Worm (Caenorhabditis elegans) whole organism, L4 larva: ENCODE measurements around the gene nhr-31.

Experiments used
- D1046.2 ChIP-seq: fragments of 200-800 bp; sonication (Bioruptor generic); IDR thresholded peaks from 2 replicates; pipeline ENCODE4 v1.3.6; 2022; ENCODE audit warnings: missing genetic modification characterization, missing compliant biosample characterization
- F10B5.3 ChIP-seq: sonication (generic microtip); optimal IDR thresholded peaks from 2 replicates; lab custom pipeline; 2016; ENCODE audit warnings: mild to moderate bottlenecking, missing genetic modification characterization, missing compliant biosample characterization
- R02D3.7 ChIP-seq: fragments of 150-350 bp; sonication (generic microtip); optimal IDR thresholded peaks from 3 replicates; lab custom pipeline; 2014; ENCODE audit warnings: missing biosample characterization, missing genetic modification characterization
- T20F7.1 ChIP-seq: fragments of 200-800 bp; sonication (Bioruptor generic); optimal IDR thresholded peaks from 2 replicates; lab custom pipeline; 2018; ENCODE audit warnings: mild to moderate bottlenecking, missing genetic modification characterization, missing compliant biosample characterization
- T26A8.4 ChIP-seq: fragments of 200-800 bp; sonication (Bioruptor generic); IDR thresholded peaks from 2 replicates; pipeline ENCODE4 v1.3.6; 2022; ENCODE audit warnings: missing genetic modification characterization, missing compliant biosample characterization
- Y48G9A.11 ChIP-seq: fragments of 200-800 bp; sonication (Bioruptor generic); IDR thresholded peaks from 2 replicates; pipeline ENCODE4 v1.3.6; 2022; ENCODE audit warnings: missing genetic modification reagents, missing genetic modification characterization, missing compliant biosample characterization
- Y75B8A.6 ChIP-seq: fragments of 200-800 bp; sonication (Bioruptor generic); IDR thresholded peaks from 2 replicates; pipeline ENCODE4 v1.3.6; 2022; ENCODE audit warnings: missing genetic modification reagents, missing genetic modification characterization, missing compliant biosample characterization
- ZK337.2 ChIP-seq: fragments of 200-800 bp; sonication (Bioruptor generic); IDR thresholded peaks from 2 replicates; pipeline ENCODE4 v1.3.6; 2022; ENCODE audit warnings: missing genetic modification reagents, missing genetic modification characterization, missing compliant biosample characterization
- ZK546.5 ChIP-seq, 2 experiments: sonication (generic microtip); optimal IDR thresholded peaks; 2 replicates each; lab custom pipeline; 2017; ENCODE audit warnings: missing biosample characterization in 2 of 2, missing genetic modification characterization in 2 of 2
- aha-1 ChIP-seq: fragments of 150-350 bp; peaks from one replicate; lab custom pipeline; 2014; ENCODE audit warnings: missing biosample characterization, missing genetic modification characterization
- aly-2 ChIP-seq: sonication (generic microtip); optimal IDR thresholded peaks from 2 replicates; lab custom pipeline; 2018; ENCODE audit warnings: missing biosample characterization, missing genetic modification characterization
- ama-1 ChIP-seq: fragments of 150-350 bp; optimal IDR thresholded peaks from 2 replicates; lab custom pipeline; 2014; ENCODE audit warnings: inconsistent platforms, mixed read lengths
- ceh-20 ChIP-seq: fragments of 200-800 bp; sonication (Bioruptor generic); IDR thresholded peaks from 2 replicates; pipeline ENCODE4 v1.3.6; 2022; ENCODE audit warnings: missing genetic modification reagents, missing genetic modification characterization, missing compliant biosample characterization
- ceh-32 ChIP-seq: sonication (generic microtip); optimal IDR thresholded peaks from 2 replicates; lab custom pipeline; 2016; ENCODE audit warnings: mild to moderate bottlenecking, missing genetic modification characterization, missing compliant biosample characterization; ENCODE audit not compliant: poor library complexity
- ceh-44 ChIP-seq: fragments of 200-800 bp; sonication (Bioruptor generic); IDR thresholded peaks from 2 replicates; pipeline ENCODE4 v1.3.6; 2022; ENCODE audit warnings: missing genetic modification reagents, missing genetic modification characterization, missing compliant biosample characterization
- ceh-62 ChIP-seq: sonication (generic microtip); optimal IDR thresholded peaks from 2 replicates; lab custom pipeline; 2017; ENCODE audit warnings: missing biosample characterization, missing genetic modification characterization
- ces-1 ChIP-seq: fragments of 150-350 bp; sonication (generic microtip); optimal IDR thresholded peaks from 4 replicates; lab custom pipeline; 2014; ENCODE audit warnings: missing biosample characterization, missing genetic modification reagents, missing genetic modification characterization
- ctbp-1 ChIP-seq: fragments of 200-800 bp; sonication (Bioruptor generic); IDR thresholded peaks from 2 replicates; pipeline ENCODE4 v1.3.6; 2022; ENCODE audit warnings: missing genetic modification reagents, missing genetic modification characterization, missing compliant biosample characterization
- daf-16 ChIP-seq, 3 experiments: sonication (generic microtip); optimal IDR thresholded peaks; 2 replicates each; lab custom pipeline; 2016 to 2017; ENCODE audit warnings: missing genetic modification characterization in 3 of 3, missing genetic modification reagents in 3 of 3, mild to moderate bottlenecking in 2 of 3, missing compliant biosample characterization in 2 of 3, missing biosample characterization in 1 of 3, moderate library complexity in 1 of 3
- daf-8 ChIP-seq: fragments of 200-800 bp; sonication (Bioruptor generic); IDR thresholded peaks from 2 replicates; pipeline ENCODE4 v1.3.6; 2022; ENCODE audit warnings: missing genetic modification characterization, missing compliant biosample characterization
- dmd-8 ChIP-seq: fragments of 200-800 bp; sonication (Bioruptor generic); IDR thresholded peaks from 2 replicates; pipeline ENCODE4 v1.3.6; 2022; ENCODE audit warnings: missing genetic modification characterization, missing compliant biosample characterization
- egl-27 ChIP-seq: sonication (generic microtip); optimal IDR thresholded peaks from 3 replicates; lab custom pipeline; 2017; ENCODE audit warnings: missing biosample characterization, missing genetic modification reagents, missing genetic modification characterization
- fkh-10 ChIP-seq: fragments of 150-350 bp; optimal IDR thresholded peaks from 2 replicates; lab custom pipeline; 2014; ENCODE audit warnings: missing biosample characterization, missing genetic modification reagents, missing genetic modification characterization
- fos-1 ChIP-seq: fragments of 150-350 bp; optimal IDR thresholded peaks from 2 replicates; lab custom pipeline; 2014; ENCODE audit warnings: missing biosample characterization, missing genetic modification characterization
- gei-8 ChIP-seq: fragments of 200-800 bp; sonication (Bioruptor generic); optimal IDR thresholded peaks from 2 replicates; lab custom pipeline; 2018; ENCODE audit warnings: mild to moderate bottlenecking, missing genetic modification characterization, missing compliant biosample characterization
- lim-7 ChIP-seq: fragments of 200-800 bp; sonication (Bioruptor generic); IDR thresholded peaks from 2 replicates; pipeline ENCODE4 v1.3.6; 2022; ENCODE audit warnings: missing genetic modification characterization, missing compliant biosample characterization
- lin-13 ChIP-seq: fragments of 150-350 bp; optimal IDR thresholded peaks from 2 replicates; lab custom pipeline; 2014; ENCODE audit warnings: missing biosample characterization, missing genetic modification reagents, missing genetic modification characterization
- lin-15B ChIP-seq: fragments of 150-350 bp; sonication (generic microtip); optimal IDR thresholded peaks from 3 replicates; lab custom pipeline; 2014; ENCODE audit warnings: missing biosample characterization, missing genetic modification characterization
- lin-29 ChIP-seq: fragments of 200-800 bp; sonication (Bioruptor generic); IDR thresholded peaks from 2 replicates; pipeline ENCODE4 v1.3.6; 2022; ENCODE audit warnings: missing genetic modification reagents, missing genetic modification characterization, missing compliant biosample characterization
- lin-38 ChIP-seq: fragments of 200-800 bp; sonication (Bioruptor generic); IDR thresholded peaks from 2 replicates; pipeline ENCODE4 v1.3.6; 2022; ENCODE audit warnings: missing genetic modification reagents, missing genetic modification characterization, missing compliant biosample characterization
- lir-3 ChIP-seq: sonication (generic microtip); optimal IDR thresholded peaks from 2 replicates; lab custom pipeline; 2016; ENCODE audit warnings: mild to moderate bottlenecking, missing genetic modification characterization, missing compliant biosample characterization
- madf-5 ChIP-seq, 2 experiments: fragments of 200-800 bp; sonication (Bioruptor generic); IDR thresholded peaks; 2 replicates each; pipeline ENCODE4 v1.3.6; 2022; ENCODE audit warnings: missing compliant biosample characterization in 2 of 2, missing genetic modification characterization in 2 of 2
- madf-9 ChIP-seq: fragments of 200-800 bp; sonication (Bioruptor generic); conservative IDR thresholded peaks from 2 replicates; pipeline ENCODE4 v1.3.6; 2022; ENCODE audit warnings: missing genetic modification reagents, missing genetic modification characterization, missing compliant biosample characterization
- mep-1 ChIP-seq: fragments of 150-350 bp; sonication (generic microtip); optimal IDR thresholded peaks from 3 replicates; lab custom pipeline; 2014; ENCODE audit warnings: missing biosample characterization, missing genetic modification characterization
- mxl-3 ChIP-seq: fragments of 200-800 bp; sonication (Bioruptor generic); optimal IDR thresholded peaks from 2 replicates; lab custom pipeline; 2018; ENCODE audit warnings: mild to moderate bottlenecking, missing genetic modification characterization, missing compliant biosample characterization
- nhr-10 ChIP-seq: fragments of 150-350 bp; optimal IDR thresholded peaks from 2 replicates; lab custom pipeline; 2014; ENCODE audit warnings: missing biosample characterization, missing genetic modification characterization
- nhr-111 ChIP-seq: fragments of 200-800 bp; sonication (Bioruptor generic); optimal IDR thresholded peaks from 2 replicates; lab custom pipeline; 2018; ENCODE audit warnings: mild to moderate bottlenecking, missing genetic modification characterization, missing compliant biosample characterization
- nhr-237 ChIP-seq: sonication (generic microtip); optimal IDR thresholded peaks from 2 replicates; lab custom pipeline; 2017; ENCODE audit warnings: missing biosample characterization, missing genetic modification characterization
- nhr-25 ChIP-seq: sonication (generic microtip); optimal IDR thresholded peaks from 2 replicates; lab custom pipeline; 2017; ENCODE audit warnings: missing genetic modification characterization, mild to moderate bottlenecking, missing compliant biosample characterization, antibody characterized with exemption, moderate library complexity, borderline replicate concordance; ENCODE audit not compliant: insufficient read depth
- nhr-42 ChIP-seq: fragments of 200-800 bp; sonication (Bioruptor generic); IDR thresholded peaks from 2 replicates; pipeline ENCODE4 v1.3.6; 2022; ENCODE audit warnings: missing genetic modification characterization, missing compliant biosample characterization
- nhr-48 ChIP-seq: sonication (generic microtip); optimal IDR thresholded peaks from 2 replicates; lab custom pipeline; 2016; ENCODE audit warnings: mild to moderate bottlenecking, missing genetic modification characterization, missing compliant biosample characterization
- nhr-77 ChIP-seq: fragments of 150-350 bp; optimal IDR thresholded peaks from 2 replicates; lab custom pipeline; 2014; ENCODE audit warnings: missing biosample characterization, missing genetic modification characterization
- pha-4 ChIP-seq, 2 experiments: fragments of 150-350 bp in 1 of 2; fragments of 200-800 bp in 1 of 2; sonication (Bioruptor generic) in 1 of 2; IDR thresholded peaks in 1 of 2; optimal IDR thresholded peaks in 1 of 2; 2 replicates each; pipeline versions ENCODE4 v1.3.6 to Lab custom; 2014 to 2022; ENCODE audit warnings: missing genetic modification characterization in 2 of 2, missing genetic modification reagents in 2 of 2, missing biosample characterization in 1 of 2, missing compliant biosample characterization in 1 of 2
- rbr-2 ChIP-seq: sonication (generic microtip); optimal IDR thresholded peaks from 2 replicates; lab custom pipeline; 2016; ENCODE audit warnings: missing genotype, missing genetic modification characterization, missing compliant biosample characterization
- saeg-2 ChIP-seq: fragments of 200-800 bp; sonication (Bioruptor generic); IDR thresholded peaks from 2 replicates; pipeline ENCODE4 v1.3.6; 2022; ENCODE audit warnings: missing genetic modification reagents, missing genetic modification characterization, missing compliant biosample characterization
- spr-1 ChIP-seq: sonication (generic microtip); optimal IDR thresholded peaks from 2 replicates; lab custom pipeline; 2016; ENCODE audit warnings: mild to moderate bottlenecking, missing genetic modification characterization, missing compliant biosample characterization
- tag-97 ChIP-seq: fragments of 200-800 bp; sonication (Bioruptor generic); IDR thresholded peaks from 2 replicates; pipeline ENCODE4 v1.3.6; 2022; ENCODE audit warnings: missing genetic modification characterization, missing compliant biosample characterization
- unc-130 ChIP-seq: sonication (generic microtip); optimal IDR thresholded peaks from 2 replicates; lab custom pipeline; 2016; ENCODE audit warnings: missing genetic modification reagents, missing genetic modification characterization, missing compliant biosample characterization
- unc-62 ChIP-seq, 3 experiments: fragments of 150-350 bp in 1 of 3; sonication (generic microtip); optimal IDR thresholded peaks in 2 of 3; peaks in 1 of 3; 1 replicate in 1 of 3; 2 replicates in 2 of 3; lab custom pipeline; 2014 to 2017; ENCODE audit warnings: missing biosample characterization in 3 of 3, missing genetic modification characterization in 3 of 3, missing genetic modification reagents in 3 of 3, missing genotype in 1 of 3
- ztf-11 ChIP-seq: fragments of 150-350 bp; optimal IDR thresholded peaks from 2 replicates; lab custom pipeline; 2014; ENCODE audit warnings: missing biosample characterization, missing genetic modification characterization
- ztf-7 ChIP-seq: fragments of 150-350 bp; optimal IDR thresholded peaks from 2 replicates; lab custom pipeline; 2014; ENCODE audit warnings: missing biosample characterization, missing genetic modification characterization

nhr-31 gene

ce11 chrIV:7982024-7982576 is 47.2 kb downstream of the nhr-31 start, which contains the start of gene arf-5 (continued):
- TF ChIP-seq unc-130 (GFP tag; lab: Kevin White, UChicago), result no peak
- no peak for TF ChIP-seq fkh-10
- no peak for TF ChIP-seq ceh-20 (GFP tag; lab: Robert Waterston, UW)
- no peak for TF ChIP-seq F10B5.3
- peak; percentile 53 for TF ChIP-seq mep-1 (tag; lab: Kevin White, UChicago)
- no peak for TF ChIP-seq nhr-10 (tag; lab: Kevin White, UChicago)
- no peak for TF ChIP-seq pha-4 (GFP tag; IDR thresholded peaks at IDR 0.05; lab: Robert Waterston, UW)
- no peak for TF ChIP-seq pha-4 (tag; optimal IDR thresholded peaks at IDR 0.05; lab: Kevin White, UChicago)
- TF ChIP-seq spr-1 (tag; lab: Kevin White, UChicago), result no peak
- no peak for TF ChIP-seq ctbp-1 (GFP tag; lab: Robert Waterston, UW)
- TF ChIP-seq ZK337.2 (GFP tag; lab: Robert Waterston, UW), result no peak
- TF ChIP-seq lin-15B (tag; lab: Kevin White, UChicago), result no peak
- peak; percentile 85 for TF ChIP-seq mxl-3
- no peak for TF ChIP-seq nhr-77
- no peak for TF ChIP-seq tag-97 (GFP tag; lab: Robert Waterston, UW)
- no peak for TF ChIP-seq ama-1
- no peak for TF ChIP-seq nhr-25 (tag; lab: Kevin White, UChicago)
- TF ChIP-seq madf-9, result no peak
- TF ChIP-seq egl-27 (tag; lab: Kevin White, UChicago), result no peak
- peak; percentile 33 for TF ChIP-seq rbr-2 (tag; lab: Kevin White, UChicago)
- TF ChIP-seq lir-3, result no peak
- no peak for TF ChIP-seq ceh-44 (GFP tag; lab: Robert Waterston, UW)
- no peak for TF ChIP-seq R02D3.7 (tag; lab: Kevin White, UChicago)
- peak; percentile 33 for TF ChIP-seq T20F7.1 (GFP tag; lab: Kevin White, UChicago)
- no peak for TF ChIP-seq daf-8 (GFP tag; lab: Robert Waterston, UW)
- no peak for TF ChIP-seq nhr-237 (tag; lab: Kevin White, UChicago)
- TF ChIP-seq nhr-48 (tag; lab: Kevin White, UChicago), result no peak
- TF ChIP-seq ztf-11 (tag; lab: Kevin White, UChicago), result no peak
- no peak for TF ChIP-seq gei-8
- TF ChIP-seq D1046.2 (GFP tag; lab: Robert Waterston, UW), result no peak
- no peak for TF ChIP-seq dmd-8 (GFP tag; lab: Robert Waterston, UW)
- TF ChIP-seq T26A8.4 (GFP tag; lab: Robert Waterston, UW), result no peak
- TF ChIP-seq ztf-7 (tag; lab: Kevin White, UChicago), result no peak
- TF ChIP-seq lin-13 (GFP tag; lab: Kevin White, UChicago), result no peak
- TF ChIP-seq unc-62 (GFP tag; optimal IDR thresholded peaks at IDR 0.05 in 1 of 2; lab: Kevin White, UChicago), result no peak
- no peak for TF ChIP-seq unc-62 (tag; optimal IDR thresholded peaks at IDR 0.05; lab: Kevin White, UChicago)
- TF ChIP-seq ZK546.5 (tag; optimal IDR thresholded peaks at IDR 0.05; lab: Kevin White, UChicago), result no peak
- TF ChIP-seq nhr-111 (GFP tag; lab: Kevin White, UChicago), result no peak
- TF ChIP-seq nhr-42, result no peak
- no peak for TF ChIP-seq ceh-32
- no peak for TF ChIP-seq saeg-2 (GFP tag; lab: Robert Waterston, UW)
- TF ChIP-seq lim-7, result no peak
- TF ChIP-seq madf-5 (GFP tag; IDR thresholded peaks at IDR 0.05; lab: Robert Waterston, UW), result no peak
- no peak for TF ChIP-seq ceh-62 (tag; lab: Kevin White, UChicago)
- TF ChIP-seq Y75B8A.6 (GFP tag; lab: Robert Waterston, UW), result no peak
- TF ChIP-seq aly-2, result no peak
- no peak for TF ChIP-seq aha-1
- TF ChIP-seq lin-29 (GFP tag; lab: Robert Waterston, UW), result no peak
- no peak for TF ChIP-seq fos-1 (tag; lab: Kevin White, UChicago)
- TF ChIP-seq Y48G9A.11 (GFP tag; lab: Robert Waterston, UW), result no peak
- TF ChIP-seq daf-16 (GFP tag; optimal IDR thresholded peaks at IDR 0.05; lab: Kevin White, UChicago), result no peak
- TF ChIP-seq daf-16 (tag; optimal IDR thresholded peaks at IDR 0.05; lab: Kevin White, UChicago), result peak; percentile 17
- no peak for TF ChIP-seq lin-38 (GFP tag; lab: Robert Waterston, UW)
- TF ChIP-seq ces-1 (GFP tag; lab: Kevin White, UChicago), result no peak
